Worm (Caenorhabditis elegans) whole organism, young adult: ENCODE results near the gene cdc-25.3.

Source experiments
- B0035.1 ChIP-seq: sonication (generic microtip); optimal IDR thresholded peaks from 2 replicates; lab custom pipeline; 2016; ENCODE audit warnings: missing genetic modification characterization, mild to moderate bottlenecking, missing compliant biosample characterization, missing genotype, missing genetic modification reagents
- F57A8.1 ChIP-seq: fragments of 200-800 bp; sonication (Bioruptor generic); optimal IDR thresholded peaks from 2 replicates; lab custom pipeline; 2018; ENCODE audit warnings: mild to moderate bottlenecking, missing genetic modification characterization, moderate library complexity, missing compliant biosample characterization
- ama-1 ChIP-seq, 3 experiments: fragments of 150-350 bp in 1 of 3; sonication (generic microtip) in 2 of 3; optimal IDR thresholded peaks; 2 replicates each; lab custom pipeline; 2014 to 2018; ENCODE audit warnings: missing biosample characterization in 2 of 3, missing genetic modification characterization in 2 of 3, missing genetic modification reagents in 2 of 3
- aptf-2 ChIP-seq: fragments of 200-800 bp; sonication (Bioruptor generic); conservative IDR thresholded peaks from 2 replicates; pipeline ENCODE4 v1.3.6; 2022; ENCODE audit warnings: missing genetic modification reagents, missing genetic modification characterization, missing compliant biosample characterization
- ceh-100 ChIP-seq: fragments of 200-800 bp; sonication (Bioruptor generic); IDR thresholded peaks from 2 replicates; pipeline ENCODE4 v1.3.6; 2022; ENCODE audit warnings: missing genetic modification reagents, missing genetic modification characterization, missing compliant biosample characterization
- ceh-79 ChIP-seq: sonication (generic microtip); optimal IDR thresholded peaks from 2 replicates; lab custom pipeline; 2017; ENCODE audit warnings: mild to moderate bottlenecking, missing genetic modification characterization, missing compliant biosample characterization
- efl-1 ChIP-seq: fragments of 150-350 bp; optimal IDR thresholded peaks from 2 replicates; lab custom pipeline; 2014; ENCODE audit warnings: missing biosample characterization, missing genetic modification reagents, missing genetic modification characterization
- let-526 ChIP-seq: fragments of 200-800 bp; sonication (Bioruptor generic); IDR thresholded peaks from 2 replicates; pipeline ENCODE4 v1.3.6; 2022; ENCODE audit warnings: missing genetic modification reagents, missing genetic modification characterization, missing compliant biosample characterization
- mcd-1 ChIP-seq: fragments of 200-800 bp; sonication (Bioruptor generic); IDR thresholded peaks from 2 replicates; pipeline ENCODE4 v1.3.6; 2022; ENCODE audit warnings: missing genetic modification reagents, missing genetic modification characterization, missing compliant biosample characterization
- nfya-1 ChIP-seq: sonication (generic microtip); optimal IDR thresholded peaks from 2 replicates; lab custom pipeline; 2017; ENCODE audit warnings: antibody characterized with exemption, missing compliant biosample characterization, missing genetic modification characterization, borderline replicate concordance; ENCODE audit not compliant: insufficient read depth
- pha-4 ChIP-seq: fragments of 150-350 bp; sonication (generic microtip); optimal IDR thresholded peaks from 2 replicates; lab custom pipeline; 2014; ENCODE audit warnings: missing biosample characterization, missing genetic modification reagents, missing genetic modification characterization
- rpc-1 ChIP-seq, 2 experiments: fragments of 150-350 bp in 1 of 2; sonication (generic microtip) in 1 of 2; optimal IDR thresholded peaks; 2 replicates each; lab custom pipeline; 2014 to 2018; ENCODE audit warnings: missing biosample characterization in 1 of 2, missing genetic modification characterization in 1 of 2, missing genetic modification reagents in 1 of 2, missing genotype in 1 of 2
- snpc-4 ChIP-seq, 5 experiments: fragments of 150-350 bp in 1 of 5; sonication (generic microtip) in 4 of 5; optimal IDR thresholded peaks; 2 replicates each; lab custom pipeline; 2014 to 2018; ENCODE audit warnings: missing genetic modification characterization in 5 of 5, missing biosample characterization in 3 of 5, antibody characterized with exemption in 2 of 5, mild to moderate bottlenecking in 2 of 5, missing compliant biosample characterization in 2 of 5, missing genotype in 2 of 5, moderate library complexity in 2 of 5, missing genetic modification reagents in 1 of 5
- ztf-18 ChIP-seq: sonication (generic microtip); optimal IDR thresholded peaks from 2 replicates; lab custom pipeline; 2016; ENCODE audit warnings: missing genotype, mild to moderate bottlenecking, missing genetic modification characterization, missing compliant biosample characterization

- TF ChIP-seq ceh-79 (tag; lab: Kevin White, UChicago) (no peak), F57A8.1 (no peak), let-526 (GFP tag; lab: Robert Waterston, UW) (no peak), efl-1 (GFP tag; lab: Kevin White, UChicago) (no peak), B0035.1 (no peak), nfya-1 (tag; lab: Kevin White, UChicago) (no peak), snpc-4 (GFP tag; optimal IDR thresholded peaks at IDR 0.05; lab: Kevin White, UChicago) (no peak), snpc-4 (tag; optimal IDR thresholded peaks at IDR 0.05; lab: Kevin White, UChicago) (no peak), mcd-1 (no peak), rpc-1 (optimal IDR thresholded peaks at IDR 0.05; lab: Kevin White, UChicago) (no peak), rpc-1 (tag; optimal IDR thresholded peaks at IDR 0.05; lab: Kevin White, UChicago) (no peak), ztf-18 (no peak), ama-1 (optimal IDR thresholded peaks at IDR 0.05; lab: Kevin White, UChicago) (no peak), ama-1 (GFP tag; optimal IDR thresholded peaks at IDR 0.05; lab: Kevin White, UChicago) (no peak), ceh-100 (GFP tag; lab: Robert Waterston, UW) (no peak), pha-4 (tag; lab: Kevin White, UChicago) (no peak), aptf-2 (GFP tag; lab: Robert Waterston, UW) (no peak)
Measured at ce11 chrIII:8894782-8895181, 22.9 kb downstream of the cdc-25.3 start, which contains the start of gene asna-1.
